Worm (Caenorhabditis elegans) whole organism, late embryonic: ENCODE data around the gene daf-9.

Experiments
- C38D4.7 ChIP-seq: fragments of 200-800 bp; sonication (Bioruptor generic); optimal IDR thresholded peaks from 2 replicates; lab custom pipeline; 2018; ENCODE audit warnings: mild to moderate bottlenecking, missing genetic modification characterization, moderate library complexity, missing compliant biosample characterization
- K02D7.2 ChIP-seq: sonication (generic microtip); optimal IDR thresholded peaks from 2 replicates; lab custom pipeline; 2017; ENCODE audit warnings: mild to moderate bottlenecking, missing genetic modification characterization, missing compliant biosample characterization
- K09A11.1 ChIP-seq: sonication (generic microtip); optimal IDR thresholded peaks from 2 replicates; lab custom pipeline; 2017; ENCODE audit warnings: antibody characterized with exemption, mild to moderate bottlenecking, missing genetic modification characterization, missing compliant biosample characterization; ENCODE audit not compliant: insufficient read depth
- T23F11.4 ChIP-seq: fragments of 200-800 bp; sonication (Bioruptor generic); optimal IDR thresholded peaks from 2 replicates; lab custom pipeline; 2018; ENCODE audit warnings: mild to moderate bottlenecking, missing genetic modification characterization, missing compliant biosample characterization
- Y22D7AL.16 ChIP-seq: sonication (generic microtip); optimal IDR thresholded peaks from 2 replicates; lab custom pipeline; 2016; ENCODE audit warnings: missing genetic modification characterization, missing compliant biosample characterization
- ahr-1 ChIP-seq: sonication (generic microtip); optimal IDR thresholded peaks from 2 replicates; lab custom pipeline; 2016; ENCODE audit warnings: missing genetic modification characterization, missing compliant biosample characterization
- ama-1 ChIP-seq: fragments of 150-350 bp; optimal IDR thresholded peaks from 2 replicates; lab custom pipeline; 2014
- ceh-14 ChIP-seq: sonication (generic microtip); optimal IDR thresholded peaks from 2 replicates; lab custom pipeline; 2016; ENCODE audit warnings: missing genotype, missing genetic modification characterization, missing compliant biosample characterization
- ceh-19 ChIP-seq: fragments of 200-800 bp; sonication (Bioruptor generic); optimal IDR thresholded peaks from 2 replicates; lab custom pipeline; 2018; ENCODE audit warnings: mild to moderate bottlenecking, missing genetic modification characterization, missing compliant biosample characterization
- ceh-2 ChIP-seq: sonication (generic microtip); optimal IDR thresholded peaks from 2 replicates; lab custom pipeline; 2016; ENCODE audit warnings: missing genotype, missing genetic modification characterization, missing compliant biosample characterization
- ceh-22 ChIP-seq: sonication (generic microtip); optimal IDR thresholded peaks from 2 replicates; lab custom pipeline; 2017; ENCODE audit warnings: missing biosample characterization, missing genetic modification characterization
- ceh-31 ChIP-seq: sonication (generic microtip); optimal IDR thresholded peaks from 2 replicates; lab custom pipeline; 2016; ENCODE audit warnings: missing genetic modification characterization, missing compliant biosample characterization
- ceh-34 ChIP-seq: sonication (generic microtip); optimal IDR thresholded peaks from 2 replicates; lab custom pipeline; 2016; ENCODE audit warnings: mild to moderate bottlenecking, missing genetic modification characterization, missing compliant biosample characterization
- ceh-48 ChIP-seq: sonication (generic microtip); optimal IDR thresholded peaks from 2 replicates; lab custom pipeline; 2016; ENCODE audit warnings: missing genetic modification characterization, inconsistent platforms, missing compliant biosample characterization
- dmd-4 ChIP-seq: sonication (generic microtip); optimal IDR thresholded peaks from 2 replicates; lab custom pipeline; 2016; ENCODE audit warnings: borderline replicate concordance, missing genetic modification characterization, missing compliant biosample characterization
- elt-2 ChIP-seq: sonication (generic microtip); optimal IDR thresholded peaks from 2 replicates; lab custom pipeline; 2016; ENCODE audit warnings: missing genetic modification reagents, missing genetic modification characterization, missing compliant biosample characterization
- ets-4 ChIP-seq: sonication (generic microtip); optimal IDR thresholded peaks from 2 replicates; lab custom pipeline; 2016; ENCODE audit warnings: missing genetic modification characterization, missing compliant biosample characterization
- eyg-1 ChIP-seq: sonication (generic microtip); optimal IDR thresholded peaks from 2 replicates; lab custom pipeline; 2016; ENCODE audit warnings: missing genotype, missing genetic modification characterization, missing compliant biosample characterization
- fkh-10 ChIP-seq: fragments of 150-350 bp; optimal IDR thresholded peaks from 2 replicates; lab custom pipeline; 2014; ENCODE audit warnings: missing biosample characterization, missing genetic modification reagents, missing genetic modification characterization
- gmeb-2 ChIP-seq: sonication (generic microtip); optimal IDR thresholded peaks from 2 replicates; lab custom pipeline; 2016; ENCODE audit warnings: missing genetic modification characterization, inconsistent platforms, missing compliant biosample characterization
- hlh-13 ChIP-seq: fragments of 200-800 bp; sonication (Bioruptor generic); optimal IDR thresholded peaks from 2 replicates; lab custom pipeline; 2018; ENCODE audit warnings: mild to moderate bottlenecking, missing genetic modification characterization, missing compliant biosample characterization
- hlh-15 ChIP-seq: sonication (generic microtip); optimal IDR thresholded peaks from 2 replicates; lab custom pipeline; 2016; ENCODE audit warnings: missing genetic modification characterization, missing compliant biosample characterization
- hlh-30 ChIP-seq: sonication (generic microtip); optimal IDR thresholded peaks from 2 replicates; lab custom pipeline; 2017; ENCODE audit warnings: antibody characterized with exemption, missing genetic modification characterization, missing compliant biosample characterization; ENCODE audit not compliant: insufficient read depth
- hlh-6 ChIP-seq: sonication (generic microtip); optimal IDR thresholded peaks from 2 replicates; lab custom pipeline; 2016; ENCODE audit warnings: missing genotype, missing genetic modification characterization, missing compliant biosample characterization
- lim-6 ChIP-seq: sonication (generic microtip); optimal IDR thresholded peaks from 2 replicates; lab custom pipeline; 2016; ENCODE audit warnings: missing genetic modification characterization, missing compliant biosample characterization
- mec-3 ChIP-seq: sonication (generic microtip); optimal IDR thresholded peaks from 2 replicates; lab custom pipeline; 2016; ENCODE audit warnings: borderline replicate concordance, missing genetic modification characterization, missing compliant biosample characterization
- nhr-11 ChIP-seq: fragments of 150-350 bp; optimal IDR thresholded peaks from 2 replicates; lab custom pipeline; 2014; ENCODE audit warnings: missing biosample characterization, missing genetic modification characterization
- nhr-232 ChIP-seq: sonication (generic microtip); optimal IDR thresholded peaks from 2 replicates; lab custom pipeline; 2016; ENCODE audit warnings: missing genetic modification characterization, missing compliant biosample characterization
- pag-3 ChIP-seq: sonication (generic microtip); optimal IDR thresholded peaks from 2 replicates; lab custom pipeline; 2016; ENCODE audit warnings: missing compliant biosample characterization, missing genetic modification characterization, borderline replicate concordance
- pax-1 ChIP-seq: fragments of 150-350 bp; optimal IDR thresholded peaks from 2 replicates; lab custom pipeline; 2014; ENCODE audit warnings: missing biosample characterization, missing genetic modification characterization
- pha-2 ChIP-seq: sonication (generic microtip); optimal IDR thresholded peaks from 2 replicates; lab custom pipeline; 2017; ENCODE audit warnings: mild to moderate bottlenecking, missing genetic modification characterization, missing compliant biosample characterization
- pha-4 ChIP-seq: fragments of 150-350 bp; optimal IDR thresholded peaks from 2 replicates; lab custom pipeline; 2018; ENCODE audit warnings: missing biosample characterization, missing genetic modification reagents, missing genetic modification characterization
- pqm-1 ChIP-seq: sonication (generic microtip); optimal IDR thresholded peaks from 2 replicates; lab custom pipeline; 2016; ENCODE audit warnings: missing genetic modification characterization, missing compliant biosample characterization
- pros-1 ChIP-seq: fragments of 150-350 bp; optimal IDR thresholded peaks from 2 replicates; lab custom pipeline; 2014; ENCODE audit warnings: missing biosample characterization, missing genetic modification reagents, missing genetic modification characterization
- rnt-1 ChIP-seq: sonication (generic microtip); optimal IDR thresholded peaks from 2 replicates; lab custom pipeline; 2016; ENCODE audit warnings: missing genetic modification characterization, missing compliant biosample characterization
- sox-2 ChIP-seq: fragments of 200-800 bp; sonication (Bioruptor generic); IDR thresholded peaks from 2 replicates; pipeline ENCODE4 v1.3.6; 2022; ENCODE audit warnings: missing genetic modification reagents, missing genetic modification characterization, missing compliant biosample characterization
- sox-4 ChIP-seq: sonication (generic microtip); optimal IDR thresholded peaks from 2 replicates; lab custom pipeline; 2017; ENCODE audit warnings: mild to moderate bottlenecking, missing genetic modification characterization, inconsistent platforms, missing compliant biosample characterization
- syd-9 ChIP-seq: sonication (generic microtip); optimal IDR thresholded peaks from 2 replicates; lab custom pipeline; 2016; ENCODE audit warnings: mild to moderate bottlenecking, missing genetic modification characterization, moderate library complexity, missing compliant biosample characterization
- tbx-2 ChIP-seq: sonication (generic microtip); optimal IDR thresholded peaks from 2 replicates; lab custom pipeline; 2016; ENCODE audit warnings: missing genetic modification characterization, missing compliant biosample characterization
- tbx-7 ChIP-seq: sonication (generic microtip); optimal IDR thresholded peaks from 2 replicates; lab custom pipeline; 2016; ENCODE audit warnings: missing genotype, missing genetic modification characterization, missing compliant biosample characterization
- unc-3 ChIP-seq, 2 experiments: fragments of 200-800 bp in 1 of 2; sonication (Bioruptor generic) in 1 of 2; sonication (generic microtip) in 1 of 2; conservative IDR thresholded peaks in 1 of 2; optimal IDR thresholded peaks in 1 of 2; 2 replicates each; pipeline versions ENCODE4 v1.3.6 to Lab custom; 2016 to 2022; ENCODE audit warnings: missing compliant biosample characterization in 2 of 2, missing genetic modification characterization in 2 of 2, missing genetic modification reagents in 1 of 2
- unc-55 ChIP-seq: sonication (generic microtip); optimal IDR thresholded peaks from 2 replicates; lab custom pipeline; 2017; ENCODE audit warnings: missing biosample characterization, missing genetic modification reagents, missing genetic modification characterization
- unc-86 ChIP-seq: sonication (generic microtip); optimal IDR thresholded peaks from 2 replicates; lab custom pipeline; 2016; ENCODE audit warnings: missing genetic modification characterization, missing compliant biosample characterization

The daf-9 gene

ce11 chrX:6157411-6157916, 39.3 kb upstream of the daf-9 start:
- TF ChIP-seq elt-2 (tag; lab: Kevin White, UChicago) (peak; percentile 50), fkh-10 (no peak)

- TF ChIP-seq unc-86 (tag; lab: Kevin White, UChicago) (no peak), ahr-1 (tag; lab: Kevin White, UChicago) (no peak), nhr-232 (no peak), ceh-48 (tag; lab: Kevin White, UChicago) (no peak), unc-3 (GFP tag; conservative IDR thresholded peaks at IDR 0.05; lab: Robert Waterston, UW) (no peak), unc-3 (tag; optimal IDR thresholded peaks at IDR 0.05; lab: Kevin White, UChicago) (no peak), tbx-7 (tag; lab: Kevin White, UChicago) (no peak), Y22D7AL.16 (tag; lab: Kevin White, UChicago) (no peak), K09A11.1 (tag; lab: Kevin White, UChicago) (no peak), ceh-19 (GFP tag; lab: Kevin White, UChicago) (no peak), K02D7.2 (tag; lab: Kevin White, UChicago) (no peak), ceh-34 (tag; lab: Kevin White, UChicago) (no peak), ceh-22 (tag; lab: Kevin White, UChicago) (no peak), gmeb-2 (tag; lab: Kevin White, UChicago) (no peak), hlh-30 (tag; lab: Kevin White, UChicago) (no peak), fkh-10 (no peak), pag-3 (tag; lab: Kevin White, UChicago) (no peak), T23F11.4 (GFP tag; lab: Kevin White, UChicago) (no peak), tbx-2 (tag; lab: Kevin White, UChicago) (no peak), pax-1 (tag; lab: Kevin White, UChicago) (no peak), ceh-2 (tag; lab: Kevin White, UChicago) (no peak)
Observed at ce11 chrX:6159562-6159961, 37.2 kb upstream of the daf-9 start.

ce11 chrX:6160427-6160826, 36.3 kb upstream of the daf-9 start, which contains the start of gene odd-2:
Gene odd-2 (minus strand): TSS chrX:6160527.
- no peak for TF ChIP-seq ceh-14
- no peak for TF ChIP-seq ceh-31 (tag; lab: Kevin White, UChicago)

ce11 chrX:6162037-6162436, 34.7 kb upstream of the daf-9 start:
- TF ChIP-seq ceh-48 (tag; lab: Kevin White, UChicago) = no peak
- no peak for TF ChIP-seq Y22D7AL.16 (tag; lab: Kevin White, UChicago)
- no peak for TF ChIP-seq dmd-4 (tag; lab: Kevin White, UChicago)
- TF ChIP-seq sox-2 (GFP tag; lab: Robert Waterston, UW) = no peak
- no peak for TF ChIP-seq syd-9
- no peak for TF ChIP-seq ceh-19 (GFP tag; lab: Kevin White, UChicago)
- TF ChIP-seq rnt-1 (tag; lab: Kevin White, UChicago) = no peak
- TF ChIP-seq ets-4 (tag; lab: Kevin White, UChicago) = no peak
- no peak for TF ChIP-seq pha-2 (tag; lab: Kevin White, UChicago)
- no peak for TF ChIP-seq pha-4
- TF ChIP-seq tbx-7 (tag; lab: Kevin White, UChicago) = no peak
- no peak for TF ChIP-seq T23F11.4 (GFP tag; lab: Kevin White, UChicago)
- no peak for TF ChIP-seq hlh-6 (tag; lab: Kevin White, UChicago)
- TF ChIP-seq hlh-13 (GFP tag; lab: Kevin White, UChicago) = no peak
- no peak for TF ChIP-seq ama-1 (lab: Kevin White, UChicago)
- no peak for TF ChIP-seq lim-6

- TF ChIP-seq sox-4 (tag; lab: Kevin White, UChicago) (no peak), rnt-1 (tag; lab: Kevin White, UChicago) (no peak), pha-4 (no peak), eyg-1 (tag; lab: Kevin White, UChicago) (no peak), pros-1 (no peak), mec-3 (no peak), hlh-15 (no peak), pqm-1 (tag; lab: Kevin White, UChicago) (no peak), ceh-22 (tag; lab: Kevin White, UChicago) (no peak), unc-55 (GFP tag; lab: Kevin White, UChicago) (no peak), K09A11.1 (tag; lab: Kevin White, UChicago) (no peak), sox-2 (GFP tag; lab: Robert Waterston, UW) (no peak), unc-3 (GFP tag; conservative IDR thresholded peaks at IDR 0.05; lab: Robert Waterston, UW) (no peak), unc-3 (tag; optimal IDR thresholded peaks at IDR 0.05; lab: Kevin White, UChicago) (no peak), nhr-11 (tag; lab: Kevin White, UChicago) (no peak), ceh-19 (GFP tag; lab: Kevin White, UChicago) (no peak), tbx-7 (tag; lab: Kevin White, UChicago) (no peak), C38D4.7 (GFP tag; lab: Kevin White, UChicago) (no peak), elt-2 (tag; lab: Kevin White, UChicago) (no peak), pag-3 (tag; lab: Kevin White, UChicago) (no peak)
Observed at ce11 chrX:6167376-6167775, 29.4 kb upstream of the daf-9 start.
